Fruit fly (Drosophila melanogaster): ENCODE data around the gene Iml1.
A peak's percentile ranks its signal among the peaks of the same experiment; 100 is the strongest.

Iml1 gene

dm6 chr3L:1545693-1546329, 12.0 kb upstream of the Iml1 start, which contains the start of the genes CG32313 and Pcyt1 (continued):
- TF ChIP-seq CG14710 (tag; optimal IDR thresholded peaks at IDR 0.05): peak; percentile 54
- no peak for TF ChIP-seq CG4282 (GFP tag; optimal IDR thresholded peaks at IDR 0.05)
- TF ChIP-seq mirr (GFP tag; optimal IDR thresholded peaks at IDR 0.05): peak; percentile 53
- no peak for TF ChIP-seq mam (GFP tag; optimal IDR thresholded peaks at IDR 0.05)
- peak; percentile 73 for TF ChIP-seq bigmax (GFP tag; optimal IDR thresholded peaks at IDR 0.05)
- no peak for TF ChIP-seq CG11696 (GFP tag; IDR thresholded peaks at IDR 0.05)
- TF ChIP-seq maf-S (GFP tag; optimal IDR thresholded peaks at IDR 0.05): no peak
- peak; percentile 12 for TF ChIP-seq Asciz (GFP tag; optimal IDR thresholded peaks at IDR 0.05)
- peak; percentile 90 for TF ChIP-seq pfk (GFP tag; optimal IDR thresholded peaks at IDR 0.05)
- TF ChIP-seq H15 (GFP tag; IDR thresholded peaks at IDR 0.05): no peak
- TF ChIP-seq ac (GFP tag; optimal IDR thresholded peaks at IDR 0.05): no peak
- no peak for TF ChIP-seq ap (GFP tag; IDR thresholded peaks at IDR 0.05)
- TF ChIP-seq Sox100B (GFP tag; optimal IDR thresholded peaks at IDR 0.05): no peak
- no peak for TF ChIP-seq Usf (GFP tag; optimal IDR thresholded peaks at IDR 0.05)
- TF ChIP-seq Rx (GFP tag; IDR thresholded peaks at IDR 0.05): no peak
- no peak for TF ChIP-seq CG5953 (GFP tag; IDR thresholded peaks at IDR 0.05)
- TF ChIP-seq CG4424 (GFP tag; optimal IDR thresholded peaks at IDR 0.05): peak; percentile 6
- TF ChIP-seq sr (GFP tag; IDR thresholded peaks at IDR 0.05): no peak
- TF ChIP-seq ttk (GFP tag; IDR thresholded peaks at IDR 0.05): no peak
- TF ChIP-seq CG7786 (GFP tag; optimal IDR thresholded peaks at IDR 0.05): no peak
- TF ChIP-seq CG6791 (GFP tag; IDR thresholded peaks at IDR 0.05; ENCODE audit: partially characterized antibody): peak; percentile 96
- no peak for TF ChIP-seq CG7928 (GFP tag; optimal IDR thresholded peaks at IDR 0.05)
- no peak for TF ChIP-seq gcm2 (GFP tag; optimal IDR thresholded peaks at IDR 0.05)
- TF ChIP-seq CG31224 (GFP tag; IDR thresholded peaks at IDR 0.05): no peak
- TF ChIP-seq CG17186 (GFP tag; optimal IDR thresholded peaks at IDR 0.05): peak; percentile 76
- no peak for TF ChIP-seq CG11247 (GFP tag; IDR thresholded peaks at IDR 0.05)
- peak; percentile 23; the same call in 1 of the 2 replicates for TF ChIP-seq Rfx (GFP tag; IDR thresholded peaks at IDR 0.05)
- TF ChIP-seq Abd-B (GFP tag; optimal IDR thresholded peaks at IDR 0.05): no peak
- TF ChIP-seq lbe (GFP tag; optimal IDR thresholded peaks at IDR 0.05): no peak
- TF ChIP-seq CG9215 (GFP tag; IDR thresholded peaks at IDR 0.05): no peak
- no peak for TF ChIP-seq luna (GFP tag; optimal IDR thresholded peaks at IDR 0.05)
- TF ChIP-seq Dip2 (GFP tag; IDR thresholded peaks at IDR 0.05): no peak
- TF ChIP-seq Chrac-16 (GFP tag; optimal IDR thresholded peaks at IDR 0.05): no peak
- TF ChIP-seq Atf6 (GFP tag; IDR thresholded peaks at IDR 0.05): 0 out of 2 replicates have a peak, but pooled peaks have one; percentile 22
- no peak for TF ChIP-seq eve (GFP tag; optimal IDR thresholded peaks at IDR 0.05)
- TF ChIP-seq ewg (GFP tag; optimal IDR thresholded peaks at IDR 0.05): no peak
- peak; percentile 0 for TF ChIP-seq CG2120 (GFP tag; optimal IDR thresholded peaks at IDR 0.05)
- TF ChIP-seq CG7987 (GFP tag; optimal IDR thresholded peaks at IDR 0.05): peak; percentile 73
- peak; percentile 85 for TF ChIP-seq knrl (GFP tag; IDR thresholded peaks at IDR 0.05; ENCODE audit: partially characterized antibody)
- TF ChIP-seq kay (GFP tag; optimal IDR thresholded peaks at IDR 0.05): no peak
- peak; percentile 87 for TF ChIP-seq unc-4 (GFP tag; IDR thresholded peaks at IDR 0.05; ENCODE audit: partially characterized antibody)
- TF ChIP-seq Dfd (GFP tag; optimal IDR thresholded peaks at IDR 0.05): no peak
- peak; percentile 90 for TF ChIP-seq pzg (GFP tag; optimal IDR thresholded peaks at IDR 0.05)
- no peak for TF ChIP-seq Dip3 (GFP tag; optimal IDR thresholded peaks at IDR 0.05)
- no peak for TF ChIP-seq prd (optimal IDR thresholded peaks at IDR 0.05)
- TF ChIP-seq prd (GFP tag; IDR thresholded peaks at IDR 0.05): no peak
- no peak for TF ChIP-seq zfh1 (GFP tag; IDR thresholded peaks at IDR 0.05)
- no peak for TF ChIP-seq CG15479 (GFP tag; optimal IDR thresholded peaks at IDR 0.05)
- no peak for TF ChIP-seq cad (GFP tag; optimal IDR thresholded peaks at IDR 0.05)
- TF ChIP-seq cg (GFP tag; optimal IDR thresholded peaks at IDR 0.05): peak; percentile 35
- peak; percentile 27 for TF ChIP-seq CG5180 (GFP tag; optimal IDR thresholded peaks at IDR 0.05)

All from whole organism, embryonic.